Worm (Caenorhabditis elegans): ENCODE measurements around the gene plc-1.

ce11 chrX:10768289-10769153 lies 69.9 kb downstream of the plc-1 start:
- TF ChIP-seq M03D4.4 (tag; optimal IDR thresholded peaks at IDR 0.05) (no peak), ztf-11 (tag; optimal IDR thresholded peaks at IDR 0.05) (no peak), nhr-28 (tag; optimal IDR thresholded peaks at IDR 0.05) (no peak), mep-1 (tag; optimal IDR thresholded peaks at IDR 0.05) (no peak), lsy-2 (tag; optimal IDR thresholded peaks at IDR 0.05) (no peak), nhr-237 (tag; optimal IDR thresholded peaks at IDR 0.05) (no peak), snpc-4 (tag; optimal IDR thresholded peaks at IDR 0.05) (no peak), mls-2 (tag; optimal IDR thresholded peaks at IDR 0.05) (no peak), pha-4 (tag; optimal IDR thresholded peaks at IDR 0.05) (no peak), unc-62 (GFP tag; optimal IDR thresholded peaks at IDR 0.05) (no peak), sem-2 (GFP tag; optimal IDR thresholded peaks at IDR 0.05) (no peak), elt-3 (tag; optimal IDR thresholded peaks at IDR 0.05) (no peak), elt-1 (tag; optimal IDR thresholded peaks at IDR 0.05; ENCODE audit: borderline replicate concordance, insufficient read depth) (peak; percentile 20), ces-1 (GFP tag; optimal IDR thresholded peaks at IDR 0.05) (no peak)

Data from whole organism, mixed stage, embryonic.